Fruit fly (Drosophila melanogaster) whole organism, embryonic: ENCODE measurements around the gene CG3008.

Source experiments
- BtbVII ChIP-seq: fragments of 200-800 bp; sonication (Bioruptor generic); optimal IDR thresholded peaks from 3 replicates; lab custom pipeline; 2017; ENCODE audit warnings: missing biosample characterization, mild to moderate bottlenecking, missing genetic modification characterization
- Bteb2 ChIP-seq: fragments of 200-800 bp; sonication (Bioruptor generic); optimal IDR thresholded peaks from 2 replicates; lab custom pipeline; 2016; ENCODE audit warnings: missing biosample characterization, missing genetic modification characterization
- C15 ChIP-seq: fragments of 200-800 bp; sonication (Bioruptor generic); IDR thresholded peaks from 3 replicates; pipeline ENCODE4 v1.3.6; 2022; ENCODE audit warnings: missing biosample characterization, missing genetic modification characterization
- CG10565 ChIP-seq: fragments of 200-800 bp; sonication (Bioruptor generic); optimal IDR thresholded peaks from 3 replicates; lab custom pipeline; 2016; ENCODE audit warnings: missing biosample characterization, mild to moderate bottlenecking, missing genetic modification characterization
- CG11723 ChIP-seq: fragments of 200-800 bp; sonication (Bioruptor generic); optimal IDR thresholded peaks from 2 replicates; lab custom pipeline; 2017; ENCODE audit warnings: missing biosample characterization, mild to moderate bottlenecking, missing genetic modification characterization
- CG12071 ChIP-seq: fragments of 200-800 bp; sonication (Bioruptor generic); optimal IDR thresholded peaks from 3 replicates; lab custom pipeline; 2018; ENCODE audit warnings: missing biosample characterization, mild to moderate bottlenecking, missing genetic modification characterization
- CG12155 ChIP-seq: fragments of 200-800 bp; sonication (Bioruptor generic); optimal IDR thresholded peaks from 3 replicates; lab custom pipeline; 2016; ENCODE audit warnings: missing biosample characterization, missing genetic modification characterization
- CG13894 ChIP-seq: fragments of 200-800 bp; sonication (Bioruptor generic); optimal IDR thresholded peaks from 3 replicates; lab custom pipeline; 2018; ENCODE audit warnings: missing biosample characterization, mild to moderate bottlenecking, missing genetic modification characterization, moderate library complexity
- CG15011 ChIP-seq: fragments of 200-800 bp; sonication (Bioruptor generic); optimal IDR thresholded peaks from 3 replicates; lab custom pipeline; 2018; ENCODE audit warnings: missing biosample characterization, mild to moderate bottlenecking, missing genetic modification characterization
- CG1529 ChIP-seq: fragments of 200-800 bp; sonication (Bioruptor generic); optimal IDR thresholded peaks from 3 replicates; lab custom pipeline; 2018; ENCODE audit warnings: missing biosample characterization, missing genetic modification characterization
- CG17328 ChIP-seq: fragments of 200-800 bp; sonication (Bioruptor generic); IDR thresholded peaks from 2 replicates; pipeline ENCODE4 v1.3.6; 2022; ENCODE audit warnings: missing biosample characterization, missing genetic modification characterization
- CG17359 ChIP-seq: fragments of 200-800 bp; sonication (Bioruptor generic); optimal IDR thresholded peaks from 3 replicates; lab custom pipeline; 2018; ENCODE audit warnings: missing biosample characterization, mild to moderate bottlenecking, missing genetic modification characterization, moderate library complexity
- CG18599 ChIP-seq: fragments of 200-800 bp; sonication (Bioruptor generic); optimal IDR thresholded peaks from 3 replicates; lab custom pipeline; 2017; ENCODE audit warnings: missing biosample characterization, missing genetic modification characterization, mild to moderate bottlenecking, moderate library complexity, missing genetic modification reagents
- CG2116 ChIP-seq: fragments of 200-800 bp; sonication (Bioruptor generic); optimal IDR thresholded peaks from 3 replicates; lab custom pipeline; 2018; ENCODE audit warnings: missing biosample characterization, mild to moderate bottlenecking, missing genetic modification characterization
- CG2678 ChIP-seq: fragments of 200-800 bp; sonication (Bioruptor generic); optimal IDR thresholded peaks from 3 replicates; lab custom pipeline; 2019; ENCODE audit warnings: missing biosample characterization, mild to moderate bottlenecking, missing genetic modification characterization, moderate library complexity
- CG2712 ChIP-seq: fragments of 200-800 bp; optimal IDR thresholded peaks from 3 replicates; lab custom pipeline; 2019; ENCODE audit warnings: missing biosample characterization, mild to moderate bottlenecking, missing genetic modification characterization, moderate library complexity
- CG33557 ChIP-seq: fragments of 200-800 bp; sonication (Bioruptor generic); optimal IDR thresholded peaks from 2 replicates; lab custom pipeline; 2019; ENCODE audit warnings: missing biosample characterization, mild to moderate bottlenecking, missing genetic modification characterization, moderate library complexity
- CG7963 ChIP-seq: fragments of 200-800 bp; sonication (Bioruptor generic); IDR thresholded peaks from 3 replicates; pipeline ENCODE4 v1.3.6; 2022; ENCODE audit warnings: missing biosample characterization, missing genetic modification characterization; ENCODE audit not compliant: partially characterized antibody
- CG8281 ChIP-seq: fragments of 200-800 bp; sonication (Bioruptor generic); optimal IDR thresholded peaks from 2 replicates; lab custom pipeline; 2018; ENCODE audit warnings: missing biosample characterization, mild to moderate bottlenecking, missing genetic modification characterization, moderate library complexity
- CG8290 ChIP-seq, 3 experiments: fragments of 200-800 bp; sonication (Bioruptor generic); optimal IDR thresholded peaks; 2 replicates each; lab custom pipeline; 2016 to 2019; ENCODE audit warnings: missing biosample characterization in 3 of 3, missing genetic modification characterization in 3 of 3, mild to moderate bottlenecking in 2 of 3, moderate library complexity in 1 of 3
- CG8359 ChIP-seq: fragments of 200-800 bp; sonication (Bioruptor generic); optimal IDR thresholded peaks from 2 replicates; lab custom pipeline; 2017; ENCODE audit warnings: missing biosample characterization, mild to moderate bottlenecking, missing genetic modification characterization, borderline replicate concordance
- CG8388 ChIP-seq: fragments of 200-800 bp; sonication (Bioruptor generic); optimal IDR thresholded peaks from 2 replicates; lab custom pipeline; 2019; ENCODE audit warnings: missing biosample characterization, mild to moderate bottlenecking, missing genetic modification characterization, moderate library complexity
- CG8478 ChIP-seq: fragments of >200 bp; optimal IDR thresholded peaks from 2 replicates; lab custom pipeline; 2018
- CG8924 ChIP-seq: fragments of 200-800 bp; optimal IDR thresholded peaks from 3 replicates; lab custom pipeline; 2019; ENCODE audit warnings: missing biosample characterization, mild to moderate bottlenecking, missing genetic modification characterization, moderate library complexity
- CkIIα-i1 ChIP-seq: fragments of 200-800 bp; sonication (Bioruptor generic); IDR thresholded peaks from 2 replicates; pipeline ENCODE4 v1.3.6; 2022; ENCODE audit warnings: missing biosample characterization, missing genetic modification characterization
- Dbx ChIP-seq: fragments of 200-800 bp; sonication (Bioruptor generic); IDR thresholded peaks from 3 replicates; pipeline ENCODE4 v1.3.6; 2022; ENCODE audit warnings: missing biosample characterization, missing genetic modification characterization
- Deaf1 ChIP-seq: fragments of 200-800 bp; optimal IDR thresholded peaks from 3 replicates; lab custom pipeline; 2019; ENCODE audit warnings: missing biosample characterization, mild to moderate bottlenecking, missing genetic modification characterization, moderate library complexity
- Dfd ChIP-seq, 2 experiments: fragments of >200 bp; optimal IDR thresholded peaks; 2 replicates each; lab custom pipeline; 2017; ENCODE audit warnings: missing biosample characterization in 2 of 2, missing genetic modification characterization in 2 of 2
- Fer2 ChIP-seq: fragments of 200-800 bp; sonication (Bioruptor generic); optimal IDR thresholded peaks from 2 replicates; lab custom pipeline; 2018; ENCODE audit warnings: missing biosample characterization, mild to moderate bottlenecking, missing genetic modification characterization, moderate library complexity
- Myb ChIP-seq: fragments of 200-800 bp; sonication (Bioruptor generic); optimal IDR thresholded peaks from 2 replicates; lab custom pipeline; 2016; ENCODE audit warnings: missing biosample characterization, missing genetic modification characterization
- NK7.1 ChIP-seq: fragments of 200-800 bp; sonication (Bioruptor generic); optimal IDR thresholded peaks from 3 replicates; lab custom pipeline; 2016; ENCODE audit warnings: missing biosample characterization, missing genetic modification characterization
- Pdp1 ChIP-seq, 2 experiments: fragments of 200-800 bp; sonication (Bioruptor generic); optimal IDR thresholded peaks; 3 replicates each; lab custom pipeline; 2016; ENCODE audit warnings: missing biosample characterization in 2 of 2, missing genetic modification characterization in 2 of 2, mild to moderate bottlenecking in 1 of 2, moderate library complexity in 1 of 2
- Ravus ChIP-seq: fragments of 200-800 bp; sonication (Bioruptor generic); IDR thresholded peaks from 2 replicates; pipeline ENCODE4 v1.3.6; 2022; ENCODE audit warnings: missing biosample characterization, missing genetic modification characterization
- Sox102F ChIP-seq: fragments of 200-800 bp; sonication (Bioruptor generic); optimal IDR thresholded peaks from 2 replicates; lab custom pipeline; 2018; ENCODE audit warnings: missing biosample characterization, mild to moderate bottlenecking, missing genetic modification characterization, moderate library complexity
- Xrp1 ChIP-seq: fragments of 200-800 bp; sonication (Bioruptor generic); IDR thresholded peaks from 2 replicates; pipeline ENCODE4 v1.3.6; 2022; ENCODE audit warnings: missing biosample characterization, missing genetic modification characterization
- YL-1 ChIP-seq: fragments of 200-800 bp; sonication (Bioruptor generic); optimal IDR thresholded peaks from 3 replicates; lab custom pipeline; 2017; ENCODE audit warnings: missing biosample characterization, mild to moderate bottlenecking, missing genetic modification characterization
- aop ChIP-seq: fragments of 200-800 bp; sonication (Bioruptor generic); IDR thresholded peaks from 2 replicates; pipeline ENCODE4 v1.3.6; 2022; ENCODE audit warnings: missing biosample characterization, missing genetic modification characterization
- cas ChIP-seq: fragments of 200-800 bp; sonication (Bioruptor generic); IDR thresholded peaks from 2 replicates; pipeline ENCODE4 v1.3.6; 2022; ENCODE audit warnings: missing biosample characterization, missing genetic modification characterization
- dimm ChIP-seq: fragments of 200-800 bp; sonication (Bioruptor generic); IDR thresholded peaks from 2 replicates; pipeline ENCODE4 v1.3.6; 2022; ENCODE audit warnings: missing biosample characterization, missing genetic modification characterization
- dm ChIP-seq: fragments of 200-800 bp; sonication (Bioruptor generic); optimal IDR thresholded peaks from 3 replicates; lab custom pipeline; 2016; ENCODE audit warnings: missing biosample characterization, missing genetic modification characterization
- fd3F ChIP-seq: fragments of 200-800 bp; sonication (Bioruptor generic); optimal IDR thresholded peaks from 2 replicates; lab custom pipeline; 2018; ENCODE audit warnings: missing biosample characterization, mild to moderate bottlenecking, missing genetic modification characterization, moderate library complexity
- gem ChIP-seq: fragments of 200-800 bp; sonication (Bioruptor generic); optimal IDR thresholded peaks from 2 replicates; lab custom pipeline; 2019; ENCODE audit warnings: missing biosample characterization, mild to moderate bottlenecking, missing genetic modification characterization, moderate library complexity
- gro ChIP-seq: fragments of 200-800 bp; sonication (Bioruptor generic); optimal IDR thresholded peaks from 2 replicates; lab custom pipeline; 2016; ENCODE audit warnings: missing biosample characterization, missing genetic modification characterization
- gsb ChIP-seq: fragments of 200-800 bp; sonication (Bioruptor generic); IDR thresholded peaks from 2 replicates; pipeline ENCODE4 v1.3.6; 2022; ENCODE audit warnings: missing biosample characterization, missing genetic modification characterization
- ind ChIP-seq: fragments of 200-800 bp; sonication (Bioruptor generic); optimal IDR thresholded peaks from 3 replicates; lab custom pipeline; 2016; ENCODE audit warnings: missing biosample characterization, missing genetic modification characterization
- kay ChIP-seq: fragments of 200-800 bp; sonication (Bioruptor generic); optimal IDR thresholded peaks from 2 replicates; lab custom pipeline; 2016; ENCODE audit warnings: missing biosample characterization, missing genetic modification characterization
- nerfin-1 ChIP-seq: fragments of 200-800 bp; sonication (Bioruptor generic); optimal IDR thresholded peaks from 3 replicates; lab custom pipeline; 2019; ENCODE audit warnings: missing biosample characterization, mild to moderate bottlenecking, missing genetic modification characterization, moderate library complexity
- run ChIP-seq: fragments of 200-800 bp; sonication (Bioruptor generic); optimal IDR thresholded peaks from 3 replicates; lab custom pipeline; 2018; ENCODE audit warnings: missing biosample characterization, mild to moderate bottlenecking, missing genetic modification characterization
- tna ChIP-seq: fragments of 200-800 bp; sonication (Bioruptor generic); IDR thresholded peaks from 2 replicates; pipeline ENCODE4 v1.3.6; 2022; ENCODE audit warnings: missing biosample characterization, missing genetic modification characterization; ENCODE audit not compliant: partially characterized antibody
- usp ChIP-seq: fragments of >200 bp; optimal IDR thresholded peaks from 2 replicates; lab custom pipeline; 2017; ENCODE audit warnings: missing biosample characterization, missing genetic modification characterization

The CG3008 gene

DNA sequence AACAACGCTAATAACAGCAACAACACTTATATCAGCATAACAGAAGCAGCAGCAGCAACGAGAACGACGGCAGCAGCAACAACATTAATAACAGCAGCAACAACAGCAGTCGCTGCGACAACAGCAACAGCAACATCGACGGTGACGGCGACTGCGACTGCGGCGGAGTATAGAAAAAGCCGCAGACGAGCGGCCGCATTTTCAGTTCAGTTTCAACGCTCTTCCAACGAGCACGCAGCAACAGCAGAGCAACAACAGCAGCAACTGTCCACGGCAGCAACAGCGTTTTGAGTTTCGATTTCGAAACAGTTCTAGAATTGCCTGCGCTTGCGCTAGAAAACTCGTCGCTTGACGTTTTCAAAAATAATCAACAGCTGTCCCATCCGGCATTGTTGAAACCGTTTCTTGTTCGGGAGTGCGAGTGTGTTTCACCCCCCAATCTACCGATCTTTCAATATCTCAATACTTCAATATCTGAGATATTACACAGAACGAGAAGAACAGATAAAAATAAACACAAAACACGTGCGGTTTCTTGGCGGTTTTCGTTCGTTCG lies 8.9 kb downstream of the CG3008 start, which contains the start of gene CG3036 (continued):
- TF ChIP-seq dimm (GFP tag; lab: Robert Waterston, UW) (no peak), CG10565 (GFP tag; lab: Kevin White, UChicago) (no peak), C15 (GFP tag; lab: Robert Waterston, UW) (no peak), CG8388 (GFP tag; lab: Kevin White, UChicago) (peak; percentile 3), CG8478 (no peak), Myb (peak; percentile 6), CG17328 (GFP tag; lab: Robert Waterston, UW) (peak; percentile 63), Pdp1 (GFP tag; optimal IDR thresholded peaks at IDR 0.05; lab: Kevin White, UChicago) (peak in 1 of 2 experiments; percentile 73), CG12071 (GFP tag; lab: Kevin White, UChicago) (peak; percentile 3), run (tag; lab: Kevin White, UChicago) (no peak), gem (no peak), Bteb2 (GFP tag; lab: Kevin White, UChicago) (no peak), CG17359 (tag; lab: Kevin White, UChicago) (no peak), Fer2 (tag; lab: Kevin White, UChicago) (no peak), fd3F (GFP tag; lab: Kevin White, UChicago) (no peak), dm (GFP tag; lab: Kevin White, UChicago) (peak; percentile 71), kay (GFP tag; lab: Kevin White, UChicago) (no peak), cas (GFP tag; lab: Robert Waterston, UW) (no peak), NK7.1 (GFP tag; lab: Kevin White, UChicago) (no peak), Xrp1 (GFP tag; lab: Robert Waterston, UW) (peak; percentile 44; the same call in 1 of the 2 replicates), CG12155 (GFP tag; lab: Kevin White, UChicago) (peak; percentile 76), Ravus (GFP tag; lab: Robert Waterston, UW) (no peak), usp (GFP tag; lab: Kevin White, UChicago) (no peak), Dbx (GFP tag; lab: Robert Waterston, UW) (0 out of 3 replicates have a peak, but pooled peaks have one; percentile 48), CG33557 (GFP tag; lab: Kevin White, UChicago) (peak; percentile 20), aop (GFP tag; lab: Robert Waterston, UW) (no peak), CG8924 (tag; lab: Kevin White, UChicago) (peak; percentile 77), CG11723 (no peak), CG8359 (GFP tag; lab: Kevin White, UChicago) (peak; percentile 79), CG1529 (GFP tag; lab: Kevin White, UChicago) (no peak), CkIIα-i1 (GFP tag; lab: Robert Waterston, UW) (no peak), CG8281 (peak; percentile 100), CG2678 (peak; percentile 35), ind (no peak), CG2712 (tag; lab: Kevin White, UChicago) (peak; percentile 58), CG13894 (peak; percentile 66), CG2116 (GFP tag; lab: Kevin White, UChicago) (no peak), CG18599 (GFP tag; lab: Kevin White, UChicago) (peak; percentile 34), gro (GFP tag; lab: Kevin White, UChicago) (peak; percentile 68), Deaf1 (tag; lab: Kevin White, UChicago) (peak; percentile 78), nerfin-1 (tag; lab: Kevin White, UChicago) (peak; percentile 37), Dfd (GFP tag; optimal IDR thresholded peaks at IDR 0.05; lab: Kevin White, UChicago) (no peak), CG15011 (GFP tag; lab: Kevin White, UChicago) (no peak), gsb (GFP tag; lab: Robert Waterston, UW) (no peak), CG8290 (GFP tag; optimal IDR thresholded peaks at IDR 0.05; lab: Kevin White, UChicago) (peak; percentile 32), CG8290 (tag; optimal IDR thresholded peaks at IDR 0.05; lab: Kevin White, UChicago) (peak; percentile 4 to 70), CG7963 (GFP tag; lab: Robert Waterston, UW) (peak; percentile 37; the same call in 2 of the 3 replicates), BtbVII (GFP tag; lab: Kevin White, UChicago) (peak; percentile 67), tna (GFP tag; lab: Robert Waterston, UW) (peak; percentile 69), YL-1 (GFP tag; lab: Kevin White, UChicago) (peak; percentile 9), Sox102F (no peak)
